Worm (Caenorhabditis elegans): Measurements from ENCODE around the gene C52G5.2.
A peak's percentile ranks its signal among the peaks of the same experiment; 100 is the strongest.

C52G5.2 gene

ce11 chrX:12860711-12861287 is 17.7 kb downstream of the C52G5.2 start, which contains the start of gene T14G8.3:
T14G8.3 (plus strand) TSS chrX:12861237.
- no peak for TF ChIP-seq snpc-4 (GFP tag; optimal IDR thresholded peaks at IDR 0.05)
- TF ChIP-seq snpc-4 (tag; optimal IDR thresholded peaks at IDR 0.05): peak in 1 of 4 experiments; percentile 14
- peak; percentile 69 for TF ChIP-seq nhr-80 (tag; optimal IDR thresholded peaks at IDR 0.05)
- TF ChIP-seq ekl-4 (GFP tag; IDR thresholded peaks at IDR 0.05): no peak
- no peak for TF ChIP-seq hlh-26 (GFP tag; conservative IDR thresholded peaks at IDR 0.05)
- TF ChIP-seq tbp1 (GFP tag; optimal IDR thresholded peaks at IDR 0.05): peak; percentile 17
- no peak for TF ChIP-seq C17E4.6 (GFP tag; IDR thresholded peaks at IDR 0.05)
- TF ChIP-seq ztf-18 (tag; optimal IDR thresholded peaks at IDR 0.05): peak; percentile 90
- peak; percentile 96 to 98 for TF ChIP-seq let-607 (tag; optimal IDR thresholded peaks at IDR 0.05)
- TF ChIP-seq F22D6.2 (tag; optimal IDR thresholded peaks at IDR 0.05): no peak
- peak; percentile 44 for TF ChIP-seq lin-40 (tag; optimal IDR thresholded peaks at IDR 0.05)
- TF ChIP-seq sptf-2 (GFP tag; optimal IDR thresholded peaks at IDR 0.05): no peak
- TF ChIP-seq dox-1 (GFP tag; IDR thresholded peaks at IDR 0.05): 0 out of 2 replicates have a peak, but pooled peaks have one; percentile 30

DNA sequence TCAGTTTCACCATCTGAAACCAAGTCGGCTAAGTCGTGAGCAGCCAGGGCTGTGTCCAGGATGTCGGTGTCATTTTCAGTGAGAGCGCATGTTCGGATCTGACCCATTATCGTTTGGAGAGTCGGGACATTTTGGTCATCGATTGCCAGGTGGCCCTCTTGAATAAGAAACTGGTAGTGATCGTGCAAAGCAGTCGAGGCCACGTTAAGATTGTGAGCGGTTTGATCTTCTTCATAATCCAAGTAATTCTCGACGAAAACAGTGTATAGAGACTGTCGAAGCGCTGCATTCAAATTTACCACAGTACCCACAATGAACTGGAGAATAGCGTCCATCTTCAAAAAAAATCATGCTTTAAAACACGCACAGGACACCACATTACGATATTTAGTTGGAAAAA is 19.4 kb downstream of the C52G5.2 start, which contains the start of gene T14G8.6:
TSS of gene T14G8.6 (minus strand) at position 338 of the 400 bp plus-strand sequence.
- TF ChIP-seq ets-4 (GFP tag; optimal IDR thresholded peaks at IDR 0.05) (no peak), let-607 (tag; optimal IDR thresholded peaks at IDR 0.05) (no peak), lin-35 (GFP tag; optimal IDR thresholded peaks at IDR 0.05) (no peak), ztf-18 (tag; optimal IDR thresholded peaks at IDR 0.05) (no peak), C06A6.2 (GFP tag; conservative IDR thresholded peaks at IDR 0.05) (no peak)

DNA sequence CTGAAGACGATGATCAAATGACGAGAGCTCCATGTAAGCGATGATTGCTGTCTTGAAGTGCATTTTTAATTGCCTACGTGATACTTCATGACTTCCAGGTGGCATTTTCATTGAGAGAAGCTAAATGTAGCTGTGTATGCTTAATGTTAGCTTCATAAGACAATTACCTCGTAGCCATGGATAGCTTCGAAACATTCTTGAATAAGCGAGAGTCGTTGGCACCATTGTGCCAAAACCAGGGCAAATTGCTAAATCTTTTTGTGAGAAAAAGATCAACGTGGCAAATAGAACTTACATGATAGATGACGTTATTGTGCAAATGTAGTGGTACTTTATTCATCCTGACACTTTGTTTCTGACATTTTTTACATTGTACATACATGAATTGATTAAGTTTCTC is 20.2 kb downstream of the C52G5.2 start:
- TF ChIP-seq C17E4.6 (GFP tag; IDR thresholded peaks at IDR 0.05): no peak
- TF ChIP-seq nhr-80 (tag; optimal IDR thresholded peaks at IDR 0.05): no peak
- no peak for TF ChIP-seq ama-1 (optimal IDR thresholded peaks at IDR 0.05)
- TF ChIP-seq ama-1 (GFP tag; optimal IDR thresholded peaks at IDR 0.05): no peak
- no peak for TF ChIP-seq bed-1 (GFP tag; IDR thresholded peaks at IDR 0.05)
- no peak for TF ChIP-seq lir-1 (GFP tag; conservative IDR thresholded peaks at IDR 0.05)
- TF ChIP-seq mxl-1 (tag; optimal IDR thresholded peaks at IDR 0.05): no peak
- TF ChIP-seq F37B4.10 (GFP tag; IDR thresholded peaks at IDR 0.05): no peak
- TF ChIP-seq F49E8.2 (tag; optimal IDR thresholded peaks at IDR 0.05; ENCODE audit: insufficient read depth): no peak

DNA sequence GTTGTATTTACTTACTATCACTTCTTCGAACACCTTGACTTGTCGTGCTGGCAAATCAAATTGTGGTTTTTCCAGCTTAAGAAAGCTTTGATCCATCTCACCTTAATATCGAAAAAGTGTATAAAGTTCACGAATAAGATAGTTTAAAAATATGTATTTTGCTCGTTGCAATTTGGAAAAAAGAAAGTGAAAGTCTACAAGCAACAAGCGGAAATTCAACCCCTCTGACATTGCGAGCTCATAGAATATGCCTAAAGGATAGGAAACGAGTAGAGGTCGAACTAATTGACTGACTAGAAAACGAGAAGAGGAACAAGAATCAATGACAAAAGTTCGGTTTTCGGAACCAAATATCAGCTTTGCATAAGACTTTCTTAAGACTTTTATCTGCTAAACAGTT is 20.7 kb downstream of the C52G5.2 start, which contains the start of gene T14G8.4:
TSS of gene T14G8.4 (minus strand) at position 101 of the 400 bp plus-strand sequence.
- no peak for TF ChIP-seq attf-3 (GFP tag; conservative IDR thresholded peaks at IDR 0.05)
- TF ChIP-seq rcor-1 (GFP tag; IDR thresholded peaks at IDR 0.05): no peak
- TF ChIP-seq F10E7.11 (tag; optimal IDR thresholded peaks at IDR 0.05): no peak
- TF ChIP-seq cebp-2 (GFP tag; IDR thresholded peaks at IDR 0.05): no peak
- no peak for TF ChIP-seq zfh-2 (GFP tag; conservative IDR thresholded peaks at IDR 0.05)
- TF ChIP-seq F57C9.4 (tag; optimal IDR thresholded peaks at IDR 0.05): no peak
- no peak for TF ChIP-seq Y67H2A.10 (GFP tag; conservative IDR thresholded peaks at IDR 0.05)
- TF ChIP-seq ccch-3 (GFP tag; optimal IDR thresholded peaks at IDR 0.05): no peak
- no peak for TF ChIP-seq hsf-1 (GFP tag; IDR thresholded peaks at IDR 0.05)
- no peak for TF ChIP-seq lin-35 (GFP tag; optimal IDR thresholded peaks at IDR 0.05)
- TF ChIP-seq dox-1 (GFP tag; IDR thresholded peaks at IDR 0.05): no peak
- no peak for TF ChIP-seq unc-130 (GFP tag; optimal IDR thresholded peaks at IDR 0.05)
- TF ChIP-seq nhr-80 (tag; optimal IDR thresholded peaks at IDR 0.05): no peak
- TF ChIP-seq ztf-25 (GFP tag; IDR thresholded peaks at IDR 0.05): no peak
